Fruit fly (Drosophila melanogaster) whole organism, embryonic: Measurements from ENCODE around the gene CG6983.
A peak's percentile ranks its signal among the peaks of the same experiment; 100 is the strongest.

ENCODE experiments used
- CG1233 ChIP-seq: fragments of 200-800 bp; sonication (Bioruptor generic); optimal IDR thresholded peaks from 4 replicates; lab custom pipeline; 2018; ENCODE audit warnings: missing biosample characterization, mild to moderate bottlenecking, missing genetic modification characterization
- CG12744 ChIP-seq: fragments of 200-800 bp; sonication (Bioruptor generic); optimal IDR thresholded peaks from 2 replicates; lab custom pipeline; 2016; ENCODE audit warnings: missing biosample characterization, missing genetic modification characterization
- CG14965 ChIP-seq: fragments of 200-800 bp; sonication (Bioruptor generic); optimal IDR thresholded peaks from 2 replicates; lab custom pipeline; 2016; ENCODE audit warnings: missing biosample characterization, missing genetic modification characterization, borderline replicate concordance
- CG15011 ChIP-seq: fragments of 200-800 bp; sonication (Bioruptor generic); optimal IDR thresholded peaks from 3 replicates; lab custom pipeline; 2018; ENCODE audit warnings: missing biosample characterization, mild to moderate bottlenecking, missing genetic modification characterization
- CG15696 ChIP-seq: fragments of 200-800 bp; sonication (Bioruptor generic); optimal IDR thresholded peaks from 2 replicates; lab custom pipeline; 2019; ENCODE audit warnings: missing biosample characterization, mild to moderate bottlenecking, missing genetic modification characterization, moderate library complexity
- CG1602 ChIP-seq: fragments of 200-800 bp; sonication (Bioruptor generic); optimal IDR thresholded peaks from 3 replicates; lab custom pipeline; 2016; ENCODE audit warnings: missing biosample characterization, missing genetic modification characterization
- CG16779 ChIP-seq: fragments of 200-800 bp; sonication (Bioruptor generic); IDR thresholded peaks from 2 replicates; pipeline ENCODE4 v1.3.6; 2022; ENCODE audit warnings: missing biosample characterization, missing genetic modification characterization
- CG17359 ChIP-seq: fragments of 200-800 bp; sonication (Bioruptor generic); optimal IDR thresholded peaks from 3 replicates; lab custom pipeline; 2018; ENCODE audit warnings: missing biosample characterization, mild to moderate bottlenecking, missing genetic modification characterization, moderate library complexity
- CG3281 ChIP-seq: fragments of 200-800 bp; sonication (Bioruptor generic); optimal IDR thresholded peaks from 3 replicates; lab custom pipeline; 2017; ENCODE audit warnings: missing biosample characterization, mild to moderate bottlenecking, missing genetic modification characterization
- CG34422 ChIP-seq: fragments of 200-800 bp; sonication (Bioruptor generic); IDR thresholded peaks from 3 replicates; pipeline ENCODE4 v1.3.6; 2022; ENCODE audit warnings: missing biosample characterization, missing genetic modification characterization
- CG4282 ChIP-seq: fragments of 200-800 bp; sonication (Bioruptor generic); optimal IDR thresholded peaks from 2 replicates; lab custom pipeline; 2016; ENCODE audit warnings: missing biosample characterization, missing genetic modification characterization
- CG6813 ChIP-seq: fragments of 200-800 bp; sonication (Bioruptor generic); optimal IDR thresholded peaks from 2 replicates; lab custom pipeline; 2017; ENCODE audit warnings: missing biosample characterization, missing genetic modification characterization, mild to moderate bottlenecking, moderate library complexity, missing genetic modification reagents
- CG7839 ChIP-seq: fragments of 200-800 bp; sonication (Bioruptor generic); optimal IDR thresholded peaks from 3 replicates; lab custom pipeline; 2018; ENCODE audit warnings: missing biosample characterization, mild to moderate bottlenecking, missing genetic modification characterization, moderate library complexity
- CG8388 ChIP-seq: fragments of 200-800 bp; sonication (Bioruptor generic); optimal IDR thresholded peaks from 2 replicates; lab custom pipeline; 2019; ENCODE audit warnings: missing biosample characterization, mild to moderate bottlenecking, missing genetic modification characterization, moderate library complexity
- CG8478 ChIP-seq: fragments of >200 bp; optimal IDR thresholded peaks from 2 replicates; lab custom pipeline; 2018
- CG9727 ChIP-seq: fragments of 200-800 bp; sonication (Bioruptor generic); optimal IDR thresholded peaks from 3 replicates; lab custom pipeline; 2017; ENCODE audit warnings: missing biosample characterization, mild to moderate bottlenecking, missing genetic modification characterization
- Dad ChIP-seq: fragments of 200-800 bp; sonication (Bioruptor generic); optimal IDR thresholded peaks from 3 replicates; lab custom pipeline; 2016; ENCODE audit warnings: missing biosample characterization, missing genetic modification characterization
- Dbx ChIP-seq: fragments of 200-800 bp; sonication (Bioruptor generic); IDR thresholded peaks from 3 replicates; pipeline ENCODE4 v1.3.6; 2022; ENCODE audit warnings: missing biosample characterization, missing genetic modification characterization
- Deaf1 ChIP-seq: fragments of 200-800 bp; optimal IDR thresholded peaks from 3 replicates; lab custom pipeline; 2019; ENCODE audit warnings: missing biosample characterization, mild to moderate bottlenecking, missing genetic modification characterization, moderate library complexity
- Dek ChIP-seq: fragments of 200-800 bp; sonication (Bioruptor generic); optimal IDR thresholded peaks from 3 replicates; lab custom pipeline; 2019; ENCODE audit warnings: missing biosample characterization, mild to moderate bottlenecking, missing genetic modification characterization, moderate library complexity
- Dll ChIP-seq: fragments of 200-800 bp; sonication (Bioruptor generic); IDR thresholded peaks from 4 replicates; pipeline ENCODE4 v1.3.6; 2022; ENCODE audit warnings: missing biosample characterization, missing genetic modification characterization; ENCODE audit not compliant: partially characterized antibody
- Ets65A ChIP-seq: fragments of 200-800 bp; sonication (Bioruptor generic); peaks from one replicate; lab custom pipeline; 2016; ENCODE audit warnings: missing biosample characterization, missing genetic modification characterization
- Ets97D ChIP-seq: fragments of 200-800 bp; sonication (Bioruptor generic); optimal IDR thresholded peaks from 3 replicates; lab custom pipeline; 2016; ENCODE audit warnings: missing biosample characterization, missing genetic modification characterization
- Fer1 ChIP-seq: fragments of 200-800 bp; sonication (Bioruptor generic); optimal IDR thresholded peaks from 2 replicates; lab custom pipeline; 2017; ENCODE audit warnings: missing biosample characterization, mild to moderate bottlenecking, missing genetic modification characterization
- Fer3 ChIP-seq: fragments of 200-800 bp; sonication (Bioruptor generic); optimal IDR thresholded peaks from 2 replicates; lab custom pipeline; 2018; ENCODE audit warnings: missing biosample characterization, mild to moderate bottlenecking, missing genetic modification characterization, moderate library complexity
- H15 ChIP-seq: fragments of 200-800 bp; sonication (Bioruptor generic); IDR thresholded peaks from 3 replicates; pipeline ENCODE4 v1.3.6; 2022; ENCODE audit warnings: missing biosample characterization, missing genetic modification characterization
- H2.0 ChIP-seq: fragments of 200-800 bp; sonication (Bioruptor generic); IDR thresholded peaks from 2 replicates; pipeline ENCODE4 v1.3.6; 2022; ENCODE audit warnings: missing biosample characterization, missing genetic modification characterization
- HmgD ChIP-seq: fragments of 200-800 bp; sonication (Bioruptor generic); optimal IDR thresholded peaks from 3 replicates; lab custom pipeline; 2016; ENCODE audit warnings: missing biosample characterization, missing genetic modification characterization
- Rfx ChIP-seq: fragments of 200-800 bp; sonication (Bioruptor generic); IDR thresholded peaks from 2 replicates; pipeline ENCODE4 v1.3.6; 2022; ENCODE audit warnings: missing biosample characterization, missing genetic modification characterization
- bowl ChIP-seq: fragments of 200-800 bp; sonication (Bioruptor generic); IDR thresholded peaks from 2 replicates; pipeline ENCODE4 v1.3.6; 2022; ENCODE audit warnings: missing biosample characterization, missing genetic modification characterization
- chm ChIP-seq: fragments of 200-800 bp; sonication (Bioruptor generic); IDR thresholded peaks from 2 replicates; pipeline ENCODE4 v1.3.6; 2022; ENCODE audit warnings: missing biosample characterization, missing genetic modification characterization
- crol ChIP-seq: fragments of 200-800 bp; sonication (Bioruptor generic); IDR thresholded peaks from 2 replicates; pipeline ENCODE4 v1.3.6; 2022; ENCODE audit warnings: missing biosample characterization, missing genetic modification characterization
- dmrt11E ChIP-seq: fragments of 200-800 bp; sonication (Bioruptor generic); optimal IDR thresholded peaks from 3 replicates; lab custom pipeline; 2018; ENCODE audit warnings: missing biosample characterization, mild to moderate bottlenecking, missing genetic modification characterization, moderate library complexity
- dmrt99B ChIP-seq: fragments of 200-800 bp; sonication (Bioruptor generic); optimal IDR thresholded peaks from 2 replicates; lab custom pipeline; 2018; ENCODE audit warnings: missing biosample characterization, mild to moderate bottlenecking, missing genetic modification characterization, moderate library complexity
- fd96Cb ChIP-seq: fragments of 200-800 bp; sonication (Bioruptor generic); optimal IDR thresholded peaks from 2 replicates; lab custom pipeline; 2018; ENCODE audit warnings: missing biosample characterization, mild to moderate bottlenecking, missing genetic modification characterization, moderate library complexity
- insv ChIP-seq, 2 experiments: fragments of 200-800 bp; sonication (Bioruptor generic); optimal IDR thresholded peaks; 3 replicates each; lab custom pipeline; 2016 to 2018; ENCODE audit warnings: missing biosample characterization in 2 of 2, missing genetic modification characterization in 2 of 2
- jing ChIP-seq: fragments of 200-800 bp; sonication (Bioruptor generic); optimal IDR thresholded peaks from 2 replicates; lab custom pipeline; 2018; ENCODE audit warnings: missing biosample characterization, mild to moderate bottlenecking, missing genetic modification characterization
- nom ChIP-seq: fragments of 200-800 bp; sonication (Bioruptor generic); optimal IDR thresholded peaks from 2 replicates; lab custom pipeline; 2017; ENCODE audit warnings: missing biosample characterization, missing genetic modification characterization, mild to moderate bottlenecking, moderate library complexity, missing genetic modification reagents
- p53 ChIP-seq: fragments of 200-800 bp; sonication (Bioruptor generic); optimal IDR thresholded peaks from 2 replicates; lab custom pipeline; 2016; ENCODE audit warnings: missing biosample characterization, missing genetic modification characterization
- pnt ChIP-seq: fragments of 200-800 bp; sonication (Bioruptor generic); optimal IDR thresholded peaks from 3 replicates; lab custom pipeline; 2016; ENCODE audit warnings: missing biosample characterization, missing genetic modification characterization
- pzg ChIP-seq: fragments of 200-800 bp; sonication (Bioruptor generic); optimal IDR thresholded peaks from 3 replicates; lab custom pipeline; 2018; ENCODE audit warnings: missing biosample characterization, mild to moderate bottlenecking, missing genetic modification characterization, moderate library complexity
- rib ChIP-seq: fragments of 200-800 bp; sonication (Bioruptor generic); IDR thresholded peaks from 2 replicates; pipeline ENCODE4 v1.3.6; 2022; ENCODE audit warnings: missing biosample characterization, missing genetic modification characterization
- ro ChIP-seq: fragments of 200-800 bp; sonication (Bioruptor generic); IDR thresholded peaks from 2 replicates; pipeline ENCODE4 v1.3.6; 2022; ENCODE audit warnings: missing biosample characterization, missing genetic modification characterization
- sd ChIP-seq: fragments of 200-800 bp; sonication (Bioruptor generic); optimal IDR thresholded peaks from 3 replicates; lab custom pipeline; 2018; ENCODE audit warnings: missing biosample characterization, mild to moderate bottlenecking, missing genetic modification characterization, moderate library complexity
- toy ChIP-seq: fragments of 200-800 bp; sonication (Bioruptor generic); IDR thresholded peaks from 2 replicates; pipeline ENCODE4 v1.3.6; 2022; ENCODE audit warnings: missing biosample characterization, missing genetic modification characterization
- vfl ChIP-seq: fragments of 200-800 bp; sonication (Bioruptor generic); optimal IDR thresholded peaks from 2 replicates; lab custom pipeline; 2016; ENCODE audit warnings: missing biosample characterization, missing genetic modification characterization
- wdn ChIP-seq: fragments of 200-800 bp; sonication (Bioruptor generic); IDR thresholded peaks from 2 replicates; pipeline ENCODE4 v1.3.6; 2022; ENCODE audit warnings: missing biosample characterization, missing genetic modification characterization
- z ChIP-seq: fragments of 200-800 bp; sonication (Bioruptor generic); IDR thresholded peaks from 3 replicates; pipeline ENCODE4 v1.3.6; 2022; ENCODE audit warnings: missing biosample characterization, missing genetic modification characterization
- zfh2 ChIP-seq: fragments of 200-800 bp; sonication (Bioruptor generic); optimal IDR thresholded peaks from 2 replicates; lab custom pipeline; 2016; ENCODE audit warnings: missing biosample characterization, missing genetic modification characterization

CG6983 gene

dm6 chr3L:8455015-8455908, 6.1 kb upstream of the CG6983 start (continued):
- peak; percentile 95 for TF ChIP-seq dmrt99B
- peak; percentile 62 for TF ChIP-seq dmrt11E
- TF ChIP-seq CG16779 (GFP tag; lab: Robert Waterston, UW), result no peak
- peak; percentile 36 for TF ChIP-seq Ets97D (GFP tag; lab: Kevin White, UChicago)
- TF ChIP-seq HmgD (GFP tag; lab: Kevin White, UChicago), result no peak
- peak; percentile 84 for TF ChIP-seq CG8388
- TF ChIP-seq CG34422 (GFP tag; lab: Robert Waterston, UW), result peak; percentile 70
- no peak for TF ChIP-seq Dll
- no peak for TF ChIP-seq Ets65A (GFP tag; lab: Kevin White, UChicago)
- TF ChIP-seq toy, result 0 out of 2 replicates have a peak, but pooled peaks have one; percentile 25
- peak; percentile 37 for TF ChIP-seq jing (GFP tag; lab: Kevin White, UChicago)
- TF ChIP-seq CG7839 (tag; lab: Kevin White, UChicago), result peak; percentile 95
- TF ChIP-seq CG6813 (GFP tag; lab: Kevin White, UChicago), result peak; percentile 90
- TF ChIP-seq Fer1 (GFP tag; lab: Kevin White, UChicago), result peak; percentile 97
- TF ChIP-seq CG15696 (tag; lab: Kevin White, UChicago), result peak; percentile 40
- TF ChIP-seq CG3281 (GFP tag; lab: Kevin White, UChicago), result peak; percentile 97
- TF ChIP-seq pnt (GFP tag; lab: Kevin White, UChicago), result peak; percentile 9
- peak; percentile 43 for TF ChIP-seq CG12744 (GFP tag; lab: Kevin White, UChicago)
- TF ChIP-seq bowl, result peak; percentile 51; the same call in 1 of the 2 replicates
- TF ChIP-seq CG17359 (tag; lab: Kevin White, UChicago), result peak; percentile 88
- peak; percentile 75 for TF ChIP-seq Dbx (GFP tag; lab: Robert Waterston, UW)
- TF ChIP-seq H15 (GFP tag; lab: Robert Waterston, UW), result peak; percentile 55; the same call in 2 of the 3 replicates
- TF ChIP-seq crol (GFP tag; lab: Robert Waterston, UW), result peak; percentile 80
- TF ChIP-seq zfh2 (GFP tag; lab: Kevin White, UChicago), result peak; percentile 42
- TF ChIP-seq nom (GFP tag; lab: Kevin White, UChicago), result peak; percentile 97
- peak; percentile 98 for TF ChIP-seq Deaf1
- peak; percentile 85 for TF ChIP-seq Dek (tag; lab: Kevin White, UChicago)
- no peak for TF ChIP-seq CG14965
- no peak for TF ChIP-seq CG4282 (GFP tag; lab: Kevin White, UChicago)
- peak; percentile 75 for TF ChIP-seq CG1233 (GFP tag; lab: Kevin White, UChicago)
- TF ChIP-seq rib (GFP tag; lab: Robert Waterston, UW), result peak; percentile 48; the same call in 1 of the 2 replicates
- peak; percentile 87 for TF ChIP-seq fd96Cb (tag; lab: Kevin White, UChicago)
- peak in 1 of 2 experiments; percentile 47 for TF ChIP-seq insv (GFP tag; optimal IDR thresholded peaks at IDR 0.05; lab: Kevin White, UChicago)
- peak; percentile 63 for TF ChIP-seq H2.0 (GFP tag; lab: Robert Waterston, UW)
- peak; percentile 92 for TF ChIP-seq CG15011 (GFP tag; lab: Kevin White, UChicago)
- no peak for TF ChIP-seq ro (GFP tag; lab: Robert Waterston, UW)
- TF ChIP-seq CG8478 (lab: Kevin White, UChicago), result no peak
- TF ChIP-seq p53 (GFP tag; lab: Kevin White, UChicago), result no peak
- TF ChIP-seq Dad (GFP tag; lab: Kevin White, UChicago), result peak; percentile 47
- no peak for TF ChIP-seq z
- TF ChIP-seq CG1602, result peak; percentile 64
- peak; percentile 83 for TF ChIP-seq Rfx (GFP tag; lab: Robert Waterston, UW)
- TF ChIP-seq CG9727 (GFP tag; lab: Kevin White, UChicago), result peak; percentile 94
- TF ChIP-seq chm (GFP tag; lab: Robert Waterston, UW), result peak; percentile 23; the same call in 1 of the 2 replicates
- peak; percentile 45; the same call in 1 of the 2 replicates for TF ChIP-seq wdn (GFP tag; lab: Robert Waterston, UW)
- TF ChIP-seq Fer3 (tag; lab: Kevin White, UChicago), result peak; percentile 86
- TF ChIP-seq vfl (GFP tag; lab: Kevin White, UChicago), result peak; percentile 44
- peak; percentile 50 for TF ChIP-seq sd (tag; lab: Kevin White, UChicago)
- no peak for TF ChIP-seq pzg (GFP tag; lab: Kevin White, UChicago)
